Worm (Caenorhabditis elegans): ENCODE data around the gene F22F7.2.
"Not testable (repeated sequence)": the region's sequence is repeated elsewhere in the genome, so short reads cannot be mapped to it uniquely, and the experiment has no call there.

The F22F7.2 gene

DNA sequence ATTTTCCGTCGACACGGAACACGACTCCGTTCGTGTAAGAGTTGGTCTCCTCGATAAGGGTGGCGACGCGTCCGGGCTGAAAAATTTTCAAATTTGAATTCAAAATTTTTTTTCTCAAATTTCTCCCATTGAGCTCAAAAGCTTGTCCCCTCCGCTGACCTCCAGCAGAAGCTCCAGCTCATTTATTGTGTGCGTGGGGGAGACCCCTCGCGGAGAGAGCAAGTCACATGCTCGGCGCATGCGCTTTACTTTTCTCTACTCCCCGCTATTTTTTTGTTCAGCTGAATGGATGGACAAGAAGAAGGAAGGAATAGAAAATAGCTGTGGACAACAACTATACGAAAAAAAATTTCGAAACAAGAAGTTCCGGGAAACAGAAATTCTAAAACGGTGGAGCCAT is 10.9 kb downstream of the F22F7.2 start:
- TF ChIP-seq nfya-1 (tag; optimal IDR thresholded peaks at IDR 0.05) (peak; percentile 39), ref-2 (tag; optimal IDR thresholded peaks at IDR 0.05) (peak; percentile 50), tbx-2 (tag; optimal IDR thresholded peaks at IDR 0.05) (peak; percentile 30), hlh-30 (tag; optimal IDR thresholded peaks at IDR 0.05; ENCODE audit: insufficient read depth) (peak; percentile 71), ceh-31 (tag; optimal IDR thresholded peaks at IDR 0.05) (peak; percentile 62), sdc-2 (tag; optimal IDR thresholded peaks at IDR 0.05) (no peak), unc-42 (tag; optimal IDR thresholded peaks at IDR 0.05) (peak; percentile 0), zip-5 (tag; optimal IDR thresholded peaks at IDR 0.05) (no peak), ceh-18 (tag; optimal IDR thresholded peaks at IDR 0.05) (peak; percentile 67)

DNA sequence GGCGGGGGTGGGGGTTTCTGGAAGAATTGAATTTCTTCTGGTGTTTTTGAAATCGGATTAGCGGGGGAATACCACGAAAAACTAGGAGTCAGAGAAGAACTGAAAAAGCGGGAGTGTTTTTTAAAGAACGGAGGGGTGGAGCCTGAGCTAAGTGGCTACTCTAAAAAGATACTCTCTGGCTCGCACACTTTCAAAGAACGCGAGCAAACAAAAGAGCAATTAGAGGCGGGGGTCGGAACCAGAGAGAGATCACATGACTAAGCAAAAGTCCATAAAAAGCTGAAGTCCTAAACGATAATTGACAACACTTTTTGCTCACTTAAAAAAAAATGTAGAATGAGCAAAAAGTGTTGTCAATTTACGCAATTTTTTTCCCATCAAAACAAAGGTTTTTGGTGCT is 11.8 kb downstream of the F22F7.2 start:
- no peak for TF ChIP-seq pqm-1 (tag; optimal IDR thresholded peaks at IDR 0.05)
- peak; percentile 56 for TF ChIP-seq hlh-30 (tag; optimal IDR thresholded peaks at IDR 0.05; ENCODE audit: insufficient read depth)
- peak; percentile 19 for TF ChIP-seq unc-42 (tag; optimal IDR thresholded peaks at IDR 0.05)
- no peak for TF ChIP-seq pros-1 (tag; optimal IDR thresholded peaks at IDR 0.05)

DNA sequence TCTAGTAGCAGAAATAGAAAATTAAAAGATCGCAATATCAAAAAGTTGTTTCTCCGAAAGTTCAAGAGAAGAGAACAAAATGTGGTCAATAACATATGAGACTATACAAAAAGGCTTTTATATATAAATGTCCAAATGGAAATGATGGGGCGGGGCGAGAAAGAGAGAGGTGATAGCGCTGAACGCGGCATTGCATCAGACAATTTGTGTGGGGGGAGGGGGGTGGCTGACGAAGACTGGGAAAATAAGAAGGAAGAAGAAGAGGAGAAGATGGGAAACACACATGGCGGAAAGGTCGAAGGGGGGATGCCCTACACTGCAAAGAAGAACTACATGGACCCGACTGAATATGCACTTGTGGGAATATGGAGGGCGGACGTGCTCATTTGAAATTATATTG is 12.7 kb downstream of the F22F7.2 start:
- TF ChIP-seq ama-1 (optimal IDR thresholded peaks at IDR 0.05) (no peak), zip-5 (tag; optimal IDR thresholded peaks at IDR 0.05) (no peak), sox-4 (tag; optimal IDR thresholded peaks at IDR 0.05) (peak; percentile 21), sdc-2 (tag; optimal IDR thresholded peaks at IDR 0.05) (no peak), unc-42 (tag; optimal IDR thresholded peaks at IDR 0.05) (peak; percentile 3), elt-2 (tag; optimal IDR thresholded peaks at IDR 0.05) (no peak), npax-4 (tag; optimal IDR thresholded peaks at IDR 0.05) (no peak), ceh-19 (GFP tag; optimal IDR thresholded peaks at IDR 0.05) (no peak), gmeb-2 (tag; optimal IDR thresholded peaks at IDR 0.05) (no peak)

DNA sequence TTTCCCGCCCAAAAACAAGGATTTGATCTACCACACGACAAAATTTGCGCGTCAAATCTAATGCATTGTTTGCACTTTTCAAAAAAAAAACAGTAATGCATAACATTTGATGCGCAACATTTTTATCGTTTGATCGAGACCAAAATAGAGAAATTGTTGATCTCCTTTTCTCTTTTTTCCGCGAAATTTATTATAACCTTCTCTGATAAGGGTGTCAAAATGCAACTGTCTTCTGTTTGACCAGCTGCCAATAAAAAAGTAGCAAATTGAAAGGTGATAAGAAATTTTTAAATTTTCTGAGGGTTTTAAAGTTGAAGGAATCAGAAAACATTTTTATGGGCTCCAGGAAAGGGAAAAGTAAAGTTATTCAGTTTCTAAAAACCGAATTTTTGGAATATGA is 14.4 kb downstream of the F22F7.2 start:
- TF ChIP-seq ceh-9 (tag; optimal IDR thresholded peaks at IDR 0.05): no peak
- no peak for TF ChIP-seq ceh-48 (tag; optimal IDR thresholded peaks at IDR 0.05)
- no peak for TF ChIP-seq Y22D7AL.16 (tag; optimal IDR thresholded peaks at IDR 0.05)
- TF ChIP-seq ceh-30 (tag; optimal IDR thresholded peaks at IDR 0.05): no peak
- no peak for TF ChIP-seq pros-1 (tag; optimal IDR thresholded peaks at IDR 0.05)

DNA sequence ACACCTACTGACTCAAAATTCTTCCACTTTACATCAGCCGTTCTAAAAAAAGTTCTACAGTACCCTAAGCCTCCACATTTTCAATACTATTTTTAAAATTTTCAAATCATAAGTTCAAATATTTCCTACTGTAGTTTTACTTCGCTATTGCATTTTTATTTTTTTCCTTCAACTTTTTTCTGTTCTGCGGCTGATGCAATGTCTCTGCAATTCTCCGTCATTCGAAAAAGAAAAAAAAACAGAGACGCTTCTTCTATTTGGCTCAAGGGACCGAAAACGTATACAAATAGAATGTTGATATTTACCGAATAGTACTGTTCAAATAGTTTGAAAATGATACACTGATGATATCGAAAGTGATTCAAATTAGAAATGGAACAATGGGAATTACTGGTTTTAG is 15.7 kb downstream of the F22F7.2 start:
- TF ChIP-seq pros-1 (tag; optimal IDR thresholded peaks at IDR 0.05) (no peak), eyg-1 (tag; optimal IDR thresholded peaks at IDR 0.05) (no peak)

DNA sequence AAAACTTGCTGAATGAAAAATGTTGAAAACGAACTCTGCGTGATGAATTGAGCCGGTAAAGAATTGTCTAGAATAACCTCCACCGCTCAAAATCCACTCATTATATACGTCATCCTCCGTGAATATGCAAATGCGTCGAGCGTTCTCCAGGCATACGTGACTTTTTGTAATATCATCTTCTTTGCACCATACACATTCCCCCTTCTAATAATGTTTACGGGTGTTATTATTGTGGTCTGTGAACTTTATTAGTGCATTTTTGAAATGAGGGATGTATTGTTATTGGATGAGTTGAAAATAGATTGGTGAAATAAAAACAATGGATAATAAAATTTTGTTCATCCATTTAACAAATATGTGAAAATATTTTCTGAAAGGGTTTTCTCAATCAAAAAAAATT is 17.3 kb downstream of the F22F7.2 start, which contains the start of gene F22F7.7:
TSS of gene F22F7.7 (minus strand) at position 125 of the 400 bp plus-strand sequence.
- TF ChIP-seq ceh-14 (tag; optimal IDR thresholded peaks at IDR 0.05): no peak
- no peak for TF ChIP-seq dmd-4 (tag; optimal IDR thresholded peaks at IDR 0.05; ENCODE audit: borderline replicate concordance)
- TF ChIP-seq odd-2 (tag; optimal IDR thresholded peaks at IDR 0.05): no peak
- TF ChIP-seq tbx-2 (tag; optimal IDR thresholded peaks at IDR 0.05): no peak
- TF ChIP-seq nfya-1 (tag; optimal IDR thresholded peaks at IDR 0.05): no peak
- no peak for TF ChIP-seq hlh-8 (tag; optimal IDR thresholded peaks at IDR 0.05)
- no peak for TF ChIP-seq lin-11 (tag; optimal IDR thresholded peaks at IDR 0.05)
- no peak for TF ChIP-seq fkh-10 (GFP tag; optimal IDR thresholded peaks at IDR 0.05)
- no peak for TF ChIP-seq ceh-31 (tag; optimal IDR thresholded peaks at IDR 0.05)

DNA sequence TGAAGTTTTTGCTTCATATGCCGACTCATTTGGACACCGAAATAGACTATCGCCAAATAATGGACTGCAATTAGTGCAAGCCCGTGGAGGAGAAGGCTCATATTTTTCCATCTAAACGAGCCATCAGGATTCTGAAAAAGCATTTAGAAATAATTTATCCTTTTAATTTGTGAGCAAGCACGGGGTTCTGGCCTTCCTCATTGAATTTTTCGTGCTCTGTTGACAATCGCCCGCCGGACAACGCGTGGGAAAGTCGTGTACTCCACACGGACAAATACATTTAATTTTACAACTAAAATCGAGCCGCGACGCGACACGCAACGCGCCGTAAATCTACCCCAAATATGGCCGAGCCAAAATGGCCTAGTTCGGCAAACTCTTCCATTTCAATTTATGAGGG is 21.8 kb downstream of the F22F7.2 start, which contains the start of gene F22F7.12:
TSS of gene F22F7.12 (minus strand) at position 101 of the 400 bp plus-strand sequence.
- not testable (repeated sequence) for TF ChIP-seq ceh-48, sdc-2, dve-1 (tag; optimal IDR thresholded peaks at IDR 0.05)
